In genomic region chr3R:31758587-31759167, dm6 we compare ENCODE assay signal across 4 fruit fly cellular contexts.
A peak's percentile ranks its signal among the peaks of the same experiment; 100 is the strongest.
TF ChIP-seq lines count a peak whose summit lies in the region.

Gene CG2187 (minus strand): TSS chr3R:31758637.

- TF ChIP-seq CTCF in whole organism, embryonic (GFP tag; optimal IDR thresholded peaks at IDR 0.05; lab: Kevin White, UChicago), result no peak

TF ChIP-seq in whole organism, adult, 20 proteins besides CTCF, POLR2A, EP300 and RAD21:
- TF ChIP-seq cic (GFP tag; optimal IDR thresholded peaks at IDR 0.05; lab: Kevin White, UChicago) (no peak), kay (GFP tag; lab: Kevin White, UChicago; ENCODE audit: borderline replicate concordance) (peak; percentile 17)
TF ChIP-seq in whole organism, adult: peak in this region for 1.

TF ChIP-seq in whole organism, embryonic, 481 proteins besides CTCF, POLR2A, EP300 and RAD21 (continues in another document):
- TF ChIP-seq CG12219 (GFP tag; optimal IDR thresholded peaks at IDR 0.05; lab: Kevin White, UChicago), result peak; percentile 9
- TF ChIP-seq CG10959 (GFP tag; IDR thresholded peaks at IDR 0.05; lab: Robert Waterston, UW), result no peak
- no peak for TF ChIP-seq Ets97D (GFP tag; optimal IDR thresholded peaks at IDR 0.05; lab: Kevin White, UChicago)
- TF ChIP-seq CG8388 (GFP tag; optimal IDR thresholded peaks at IDR 0.05; lab: Kevin White, UChicago), result no peak
- no peak for TF ChIP-seq trem (tag; optimal IDR thresholded peaks at IDR 0.05; lab: Kevin White, UChicago)
- peak; percentile 18; the same call in 1 of the 3 replicates for TF ChIP-seq Dbx (GFP tag; IDR thresholded peaks at IDR 0.05; lab: Robert Waterston, UW)
- no peak for TF ChIP-seq CG11085 (GFP tag; IDR thresholded peaks at IDR 0.05; lab: Robert Waterston, UW)
- TF ChIP-seq CG13624 (GFP tag; optimal IDR thresholded peaks at IDR 0.05; lab: Kevin White, UChicago), result no peak
- peak; percentile 7 for TF ChIP-seq CG17385 (GFP tag; optimal IDR thresholded peaks at IDR 0.05; lab: Kevin White, UChicago)
- no peak for TF ChIP-seq Hsf (GFP tag; optimal IDR thresholded peaks at IDR 0.05; lab: Kevin White, UChicago)
- no peak for TF ChIP-seq NK7.1 (GFP tag; optimal IDR thresholded peaks at IDR 0.05; lab: Kevin White, UChicago)
- TF ChIP-seq Neu2 (GFP tag; optimal IDR thresholded peaks at IDR 0.05; lab: Kevin White, UChicago; ENCODE audit: borderline replicate concordance), result no peak
- no peak for TF ChIP-seq NFAT (GFP tag; IDR thresholded peaks at IDR 0.05; lab: Robert Waterston, UW)
- TF ChIP-seq CG1647 (GFP tag; optimal IDR thresholded peaks at IDR 0.05; lab: Kevin White, UChicago), result no peak
- peak; percentile 16 for TF ChIP-seq caup (GFP tag; optimal IDR thresholded peaks at IDR 0.05; lab: Kevin White, UChicago; ENCODE audit: severe bottlenecking)
- no peak for TF ChIP-seq luna (GFP tag; optimal IDR thresholded peaks at IDR 0.05; lab: Kevin White, UChicago)
- no peak for TF ChIP-seq ewg (GFP tag; optimal IDR thresholded peaks at IDR 0.05; lab: Kevin White, UChicago)
- TF ChIP-seq CG6854 (GFP tag; optimal IDR thresholded peaks at IDR 0.05; lab: Kevin White, UChicago), result no peak
- TF ChIP-seq wor (GFP tag; IDR thresholded peaks at IDR 0.05; lab: Robert Waterston, UW), result no peak
- peak; percentile 3 for TF ChIP-seq CG4707 (GFP tag; optimal IDR thresholded peaks at IDR 0.05; lab: Kevin White, UChicago)
- TF ChIP-seq CG2116 (GFP tag; optimal IDR thresholded peaks at IDR 0.05; lab: Kevin White, UChicago), result no peak
- TF ChIP-seq CG1603 (tag; optimal IDR thresholded peaks at IDR 0.05; lab: Kevin White, UChicago), result peak; percentile 18
- TF ChIP-seq CG3726 (GFP tag; IDR thresholded peaks at IDR 0.05; lab: Robert Waterston, UW), result no peak
- no peak for TF ChIP-seq Usf (GFP tag; optimal IDR thresholded peaks at IDR 0.05; lab: Kevin White, UChicago)
- no peak for TF ChIP-seq klu (GFP tag; IDR thresholded peaks at IDR 0.05; lab: Robert Waterston, UW)
- peak; percentile 46 for TF ChIP-seq fd64A (GFP tag; optimal IDR thresholded peaks at IDR 0.05; lab: Kevin White, UChicago)
- TF ChIP-seq CG17912 (GFP tag; optimal IDR thresholded peaks at IDR 0.05; lab: Kevin White, UChicago), result no peak
- peak; percentile 18 for TF ChIP-seq CG7987 (GFP tag; optimal IDR thresholded peaks at IDR 0.05; lab: Kevin White, UChicago)
- TF ChIP-seq pho (GFP tag; optimal IDR thresholded peaks at IDR 0.05; lab: Kevin White, UChicago), result no peak
- TF ChIP-seq nerfin-2 (GFP tag; IDR thresholded peaks at IDR 0.05; lab: Robert Waterston, UW; ENCODE audit: partially characterized antibody), result no peak

TF ChIP-seq in whole organism, prepupa, 60 proteins besides CTCF, POLR2A, EP300 and RAD21:
- TF ChIP-seq fkh (GFP tag; optimal IDR thresholded peaks at IDR 0.05; lab: Kevin White, UChicago) (peak; percentile 87), CG6276 (GFP tag; optimal IDR thresholded peaks at IDR 0.05; lab: Kevin White, UChicago) (no peak), svp (GFP tag; lab: Kevin White, UChicago) (peak; percentile 71)

TF ChIP-seq in whole organism, wandering third instar larva, 38 proteins besides CTCF, POLR2A, EP300 and RAD21:
- no peak for TF ChIP-seq CrebA (GFP tag; optimal IDR thresholded peaks at IDR 0.05; lab: Kevin White, UChicago; ENCODE audit: borderline replicate concordance)
- peak; percentile 35 for TF ChIP-seq Hr83 (GFP tag; optimal IDR thresholded peaks at IDR 0.05; lab: Kevin White, UChicago; ENCODE audit: poor library complexity, severe bottlenecking)
TF ChIP-seq in whole organism, wandering third instar larva: peak in this region for 1.
